Fruit fly (Drosophila melanogaster): ENCODE data around the gene CG11693.

The CG11693 gene

dm6 chr3R:8310678-8311077 is at the start of gene CG11693:
CG11693 (minus strand) TSS chr3R:8310778.
- no peak for TF ChIP-seq noc (tag; optimal IDR thresholded peaks at IDR 0.05)

dm6 chr3R:8358004-8358403 is 47.4 kb upstream of the CG11693 start:
- TF ChIP-seq noc (tag; optimal IDR thresholded peaks at IDR 0.05), result no peak

DNA sequence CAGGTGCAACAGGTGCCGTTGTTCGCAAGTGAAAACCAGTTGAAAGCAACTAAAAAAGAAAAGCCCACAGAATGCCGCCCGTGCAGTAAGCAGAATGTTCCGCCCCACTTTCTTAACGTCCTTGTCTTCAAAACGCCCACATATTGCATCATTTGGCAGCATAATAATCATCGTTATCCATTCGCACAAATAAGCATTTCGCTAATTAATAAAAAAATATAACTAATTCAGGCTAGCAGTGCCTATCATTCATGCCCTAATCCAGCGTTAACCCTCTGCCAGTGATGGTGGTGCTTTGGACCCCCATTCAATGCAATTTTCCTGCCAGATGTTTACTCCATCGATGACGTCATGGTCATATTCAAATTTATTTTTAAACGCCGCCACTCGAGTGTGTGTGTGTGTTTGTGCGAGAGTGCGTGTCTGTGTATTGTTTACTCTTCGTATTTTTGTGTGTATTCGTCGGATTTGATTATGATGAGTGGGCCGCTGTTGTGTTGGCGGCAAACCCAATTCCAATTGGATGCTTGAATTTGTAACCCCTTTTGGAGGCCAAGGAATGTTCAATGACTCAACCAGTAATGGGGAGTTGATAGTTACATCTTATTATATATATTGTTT is 46.9 kb upstream of the CG11693 start:
- no peak for TF ChIP-seq noc (tag; optimal IDR thresholded peaks at IDR 0.05)

- TF ChIP-seq noc (tag; optimal IDR thresholded peaks at IDR 0.05), result no peak
Observed at dm6 chr3R:8356626-8357290, 46.2 kb upstream of the CG11693 start, which contains the start of gene stck. stck (plus strand) TSS chr3R:8356978.

- TF ChIP-seq noc (tag; optimal IDR thresholded peaks at IDR 0.05), result peak; percentile 78
Observed at dm6 chr3R:8355579-8355978, 45.0 kb upstream of the CG11693 start.

DNA sequence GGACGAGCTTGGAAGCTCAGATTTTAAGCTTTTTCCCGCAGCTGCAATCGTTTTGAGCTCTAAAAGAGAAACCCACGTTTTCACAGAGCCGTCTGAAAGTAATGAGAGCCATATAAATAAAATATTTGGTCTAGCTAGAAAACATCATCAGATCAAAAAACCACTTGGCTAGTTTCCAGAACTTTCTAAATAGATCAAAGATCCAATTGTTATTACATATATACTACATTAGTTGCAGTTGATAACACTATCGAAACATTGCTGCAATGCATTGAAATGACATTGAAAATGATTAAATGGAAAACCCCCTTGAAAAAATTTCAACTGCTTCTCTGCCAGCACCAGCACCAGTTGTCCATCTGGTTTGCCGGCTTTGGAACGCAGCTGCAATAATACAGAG is 44.4 kb upstream of the CG11693 start:
- no peak for TF ChIP-seq noc (tag; optimal IDR thresholded peaks at IDR 0.05)

dm6 chr3R:8354458-8354857 is 43.9 kb upstream of the CG11693 start:
- peak; percentile 23 for TF ChIP-seq noc (tag; optimal IDR thresholded peaks at IDR 0.05)

DNA sequence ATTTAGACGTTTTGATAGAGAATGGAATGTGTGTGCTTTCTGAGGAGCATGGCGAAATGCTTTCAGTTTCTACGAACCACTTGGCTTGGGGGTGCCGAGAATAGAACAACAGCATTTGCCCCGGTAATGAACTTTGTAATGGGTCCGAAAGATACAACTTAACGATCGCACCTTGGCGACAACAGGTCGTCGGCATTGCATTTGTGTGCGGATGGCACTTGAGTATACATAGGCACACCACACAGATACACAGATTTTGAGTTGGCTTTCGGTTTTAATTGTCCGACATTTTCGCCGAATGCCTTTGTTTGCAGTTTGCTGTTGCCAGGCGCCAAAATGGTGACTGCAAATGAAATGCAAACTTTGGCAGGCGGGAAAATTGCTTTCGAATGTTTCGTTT is 43.4 kb upstream of the CG11693 start:
- no peak for TF ChIP-seq noc (tag; optimal IDR thresholded peaks at IDR 0.05)

DNA sequence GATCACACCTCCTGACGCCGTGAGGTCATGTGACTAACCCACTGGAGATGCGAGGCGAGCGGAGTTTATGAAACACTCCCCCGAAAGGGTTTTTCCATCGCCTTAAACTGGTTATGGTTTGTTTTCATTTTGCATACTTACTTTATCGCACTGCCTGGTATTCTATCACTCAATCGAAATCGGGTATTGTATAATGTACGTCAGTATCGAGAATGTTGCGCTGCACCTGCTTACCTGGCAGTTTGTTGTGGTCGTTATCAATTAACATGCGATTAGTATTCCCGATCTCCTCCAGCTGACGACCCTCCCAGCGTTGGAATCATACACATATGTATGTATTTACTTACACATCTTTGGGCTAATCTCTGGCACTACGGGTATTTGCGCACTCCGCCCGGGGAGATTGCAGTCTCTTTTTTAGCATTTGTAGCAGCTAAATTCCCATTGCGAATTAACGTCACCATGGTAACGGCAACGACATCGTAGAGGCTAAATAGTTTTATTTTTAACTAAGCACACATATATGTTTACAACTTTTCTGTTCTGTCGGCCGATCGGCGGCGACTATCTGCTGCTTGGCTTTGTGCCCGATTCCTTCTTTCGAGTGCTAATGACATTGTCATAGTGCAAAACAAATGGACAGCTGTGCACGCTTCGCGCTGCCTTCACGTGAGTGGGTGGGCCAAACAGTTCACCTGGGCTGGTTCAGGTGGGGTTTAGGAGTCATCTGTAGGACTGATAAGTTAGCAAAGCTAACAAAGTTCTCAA is 42.6 kb upstream of the CG11693 start:
- peak; percentile 48 for TF ChIP-seq noc (tag; optimal IDR thresholded peaks at IDR 0.05)

DNA sequence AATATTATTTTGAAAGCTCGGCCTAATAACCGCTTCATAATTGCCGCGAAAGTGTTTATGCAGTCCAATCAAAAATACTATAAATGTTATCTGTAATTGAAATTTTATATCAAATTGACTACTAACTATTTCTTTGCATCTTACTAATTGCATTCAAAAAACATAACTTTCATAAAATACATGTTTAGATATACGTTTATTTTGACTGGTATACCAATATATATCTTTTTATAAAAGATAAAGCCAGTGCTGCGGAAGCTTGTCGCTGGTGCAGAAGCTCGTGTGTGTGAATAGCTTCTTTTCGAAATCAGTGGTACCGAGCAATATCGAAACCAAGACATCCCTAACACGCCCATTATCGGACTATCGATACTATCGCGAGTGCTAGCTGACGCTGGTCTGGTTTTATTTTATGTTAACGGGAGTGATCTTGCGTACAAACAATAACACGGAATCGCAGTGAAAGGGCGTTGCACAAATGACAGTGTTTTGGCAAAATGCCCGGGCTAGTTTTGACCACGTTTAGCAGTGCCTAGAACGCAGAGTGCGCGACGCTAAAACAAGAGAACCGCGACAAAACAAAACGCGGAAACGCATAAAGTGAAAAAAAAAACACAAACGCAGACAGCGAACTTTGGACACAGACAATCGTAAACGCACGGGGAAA is 39.0 kb upstream of the CG11693 start, which contains the start of gene Atg13:
Atg13 (plus strand) TSS at position 367 of the 667 bp plus-strand sequence.
- TF ChIP-seq noc (tag; optimal IDR thresholded peaks at IDR 0.05), result no peak

- no peak for TF ChIP-seq noc (tag; optimal IDR thresholded peaks at IDR 0.05)
Observed at dm6 chr3R:8349106-8349448, 38.5 kb upstream of the CG11693 start.

DNA sequence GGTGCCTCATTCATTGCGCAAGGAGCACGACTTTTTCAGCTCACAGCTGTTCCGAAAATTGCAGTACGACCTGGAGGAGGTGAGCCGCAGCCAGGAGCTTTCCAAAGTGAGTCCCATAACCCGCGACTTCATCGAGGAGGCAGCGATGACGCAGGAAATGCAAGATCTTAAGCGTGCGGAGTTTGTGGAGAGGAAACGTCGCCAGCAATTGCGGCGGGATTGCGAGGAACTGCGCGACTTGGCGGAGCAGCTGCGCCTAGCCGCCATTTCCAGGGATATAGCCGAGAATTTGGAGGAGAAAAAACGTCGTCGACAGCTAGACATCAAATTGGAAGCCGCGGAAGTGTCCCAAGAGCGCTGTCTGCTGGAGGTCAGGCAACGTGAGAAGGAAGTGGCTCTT is 37.3 kb upstream of the CG11693 start:
- TF ChIP-seq noc (tag; optimal IDR thresholded peaks at IDR 0.05), result no peak

dm6 chr3R:8347279-8347678 is 36.7 kb upstream of the CG11693 start, which contains the start of gene CG7352:
CG7352 (plus strand) TSS chr3R:8347579.
- TF ChIP-seq noc (tag; optimal IDR thresholded peaks at IDR 0.05), result no peak

dm6 chr3R:8344174-8344573 is 33.6 kb upstream of the CG11693 start, which contains the start of gene DppIII:
DppIII (plus strand) TSS chr3R:8344400.
- no peak for TF ChIP-seq noc (tag; optimal IDR thresholded peaks at IDR 0.05)

dm6 chr3R:8343251-8343744 is 32.7 kb upstream of the CG11693 start, which contains the start of the genes PNKP and COX7AL:
PNKP (minus strand) TSS chr3R:8343516.
COX7AL (plus strand) TSS chr3R:8343669.
- no peak for TF ChIP-seq noc (tag; optimal IDR thresholded peaks at IDR 0.05)
